Fruit fly (Drosophila melanogaster) whole organism, embryonic: ENCODE results near the gene dpr20.

Experiments used
- Aef1 ChIP-seq: fragments of 200-800 bp; sonication (Bioruptor generic); IDR thresholded peaks from 3 replicates; pipeline ENCODE4 v1.3.6; 2022; ENCODE audit warnings: missing biosample characterization, missing genetic modification characterization
- Awh ChIP-seq: fragments of 200-800 bp; sonication (Bioruptor generic); IDR thresholded peaks from 2 replicates; pipeline ENCODE4, ENCODE4 v1.3.6; 2022; ENCODE audit warnings: missing biosample characterization, missing genetic modification characterization
- Bgb ChIP-seq: fragments of 200-800 bp; sonication (Bioruptor generic); IDR thresholded peaks from 2 replicates; pipeline ENCODE4 v1.3.6; 2022; ENCODE audit warnings: missing biosample characterization, missing genetic modification characterization; ENCODE audit not compliant: partially characterized antibody
- Bteb2 ChIP-seq: fragments of 200-800 bp; sonication (Bioruptor generic); optimal IDR thresholded peaks from 2 replicates; lab custom pipeline; 2016; ENCODE audit warnings: missing biosample characterization, missing genetic modification characterization
- CG10366 ChIP-seq: fragments of 200-800 bp; sonication (Bioruptor generic); IDR thresholded peaks from 2 replicates; pipeline ENCODE4 v1.3.6; 2022; ENCODE audit warnings: missing biosample characterization, missing genetic modification characterization
- CG10462 ChIP-seq: fragments of 200-800 bp; sonication (Bioruptor generic); optimal IDR thresholded peaks from 2 replicates; lab custom pipeline; 2016; ENCODE audit warnings: missing biosample characterization, missing genetic modification characterization
- CG10543 ChIP-seq: fragments of 200-800 bp; sonication (Bioruptor generic); optimal IDR thresholded peaks from 3 replicates; lab custom pipeline; 2017; ENCODE audit warnings: missing biosample characterization, mild to moderate bottlenecking, missing genetic modification characterization, moderate library complexity
- CG12219 ChIP-seq: fragments of 200-800 bp; sonication (Bioruptor generic); optimal IDR thresholded peaks from 3 replicates; lab custom pipeline; 2018; ENCODE audit warnings: missing biosample characterization, mild to moderate bottlenecking, missing genetic modification characterization
- CG12659 ChIP-seq: fragments of 200-800 bp; sonication (Bioruptor generic); optimal IDR thresholded peaks from 3 replicates; lab custom pipeline; 2017; ENCODE audit warnings: mild to moderate bottlenecking, missing biosample characterization, missing genetic modification reagents, missing genetic modification characterization
- CG12769 ChIP-seq: fragments of 200-800 bp; sonication (Bioruptor generic); optimal IDR thresholded peaks from 2 replicates; lab custom pipeline; 2019; ENCODE audit warnings: missing biosample characterization, mild to moderate bottlenecking, missing genetic modification characterization, moderate library complexity
- CG13287 ChIP-seq: fragments of 200-800 bp; sonication (Bioruptor generic); IDR thresholded peaks from 2 replicates; pipeline ENCODE4 v1.3.6; 2022; ENCODE audit warnings: missing biosample characterization, missing genetic modification characterization; ENCODE audit not compliant: partially characterized antibody
- CG1603 ChIP-seq: fragments of 200-800 bp; sonication (Bioruptor generic); optimal IDR thresholded peaks from 2 replicates; lab custom pipeline; 2019; ENCODE audit warnings: missing biosample characterization, mild to moderate bottlenecking, missing genetic modification characterization, moderate library complexity
- CG16815 ChIP-seq: fragments of 200-800 bp; sonication (Bioruptor generic); optimal IDR thresholded peaks from 3 replicates; lab custom pipeline; 2017; ENCODE audit warnings: missing biosample characterization, mild to moderate bottlenecking, missing genetic modification characterization
- CG17829 ChIP-seq: fragments of 200-800 bp; optimal IDR thresholded peaks from 2 replicates; lab custom pipeline; 2019; ENCODE audit warnings: missing biosample characterization, mild to moderate bottlenecking, missing genetic modification characterization, moderate library complexity
- CG30020 ChIP-seq: fragments of 200-800 bp; optimal IDR thresholded peaks from 2 replicates; lab custom pipeline; 2019; ENCODE audit warnings: missing biosample characterization, mild to moderate bottlenecking, missing genetic modification characterization, moderate library complexity
- CG30431 ChIP-seq: fragments of 200-800 bp; sonication (Bioruptor generic); optimal IDR thresholded peaks from 2 replicates; lab custom pipeline; 2017; ENCODE audit warnings: missing biosample characterization, missing genetic modification characterization
- CG3281 ChIP-seq: fragments of 200-800 bp; sonication (Bioruptor generic); optimal IDR thresholded peaks from 3 replicates; lab custom pipeline; 2017; ENCODE audit warnings: missing biosample characterization, mild to moderate bottlenecking, missing genetic modification characterization
- CG33213 ChIP-seq: fragments of 200-800 bp; sonication (Bioruptor generic); optimal IDR thresholded peaks from 3 replicates; lab custom pipeline; 2016; ENCODE audit warnings: missing biosample characterization, missing genetic modification characterization
- CG34224 ChIP-seq: fragments of 200-800 bp; sonication (Bioruptor generic); IDR thresholded peaks from 3 replicates; pipeline ENCODE4 v1.3.6; 2022; ENCODE audit warnings: missing biosample characterization, missing genetic modification characterization; ENCODE audit not compliant: partially characterized antibody
- CG3847 ChIP-seq: fragments of 200-800 bp; sonication (Bioruptor generic); IDR thresholded peaks from 2 replicates; pipeline ENCODE4 v1.3.6; 2022; ENCODE audit warnings: missing biosample characterization, missing genetic modification characterization
- CG3995 ChIP-seq: fragments of 200-800 bp; sonication (Bioruptor generic); optimal IDR thresholded peaks from 3 replicates; lab custom pipeline; 2016; ENCODE audit warnings: missing biosample characterization, missing genetic modification characterization
- CG4328 ChIP-seq: fragments of 200-800 bp; sonication (Bioruptor generic); optimal IDR thresholded peaks from 3 replicates; lab custom pipeline; 2017; ENCODE audit warnings: missing biosample characterization, missing genetic modification reagents, missing genetic modification characterization
- CG43689 ChIP-seq: fragments of 200-800 bp; sonication (Bioruptor generic); IDR thresholded peaks from 2 replicates; pipeline ENCODE4 v1.3.6; 2022; ENCODE audit warnings: missing biosample characterization, missing genetic modification characterization
- CG4730 ChIP-seq: fragments of 200-800 bp; sonication (Bioruptor generic); IDR thresholded peaks from 2 replicates; pipeline ENCODE4 v1.3.6; 2022; ENCODE audit warnings: missing biosample characterization, missing genetic modification characterization
- CG7987 ChIP-seq: fragments of 200-800 bp; sonication (Bioruptor generic); optimal IDR thresholded peaks from 2 replicates; lab custom pipeline; 2018; ENCODE audit warnings: missing biosample characterization, mild to moderate bottlenecking, missing genetic modification characterization, moderate library complexity
- Camta ChIP-seq: fragments of 200-800 bp; sonication (Bioruptor generic); optimal IDR thresholded peaks from 2 replicates; lab custom pipeline; 2016; ENCODE audit warnings: missing biosample characterization, missing genetic modification characterization
- Doc2 ChIP-seq: fragments of 200-800 bp; sonication (Bioruptor generic); IDR thresholded peaks from 2 replicates; pipeline ENCODE4 v1.3.6; 2022; ENCODE audit warnings: missing biosample characterization, missing genetic modification characterization
- Fer2 ChIP-seq: fragments of 200-800 bp; sonication (Bioruptor generic); optimal IDR thresholded peaks from 2 replicates; lab custom pipeline; 2018; ENCODE audit warnings: missing biosample characterization, mild to moderate bottlenecking, missing genetic modification characterization, moderate library complexity
- HLHmδ ChIP-seq: fragments of 200-800 bp; sonication (Bioruptor generic); optimal IDR thresholded peaks from 2 replicates; lab custom pipeline; 2018; ENCODE audit warnings: missing biosample characterization, mild to moderate bottlenecking, missing genetic modification characterization, moderate library complexity
- Hand ChIP-seq: fragments of 200-800 bp; sonication (Bioruptor generic); optimal IDR thresholded peaks from 2 replicates; lab custom pipeline; 2017; ENCODE audit warnings: mild to moderate bottlenecking, missing biosample characterization, missing genetic modification reagents, missing genetic modification characterization
- Hr3 ChIP-seq: fragments of 200-800 bp; sonication (Bioruptor generic); optimal IDR thresholded peaks from 3 replicates; lab custom pipeline; 2016; ENCODE audit warnings: missing biosample characterization, missing genetic modification characterization
- Kr ChIP-seq: fragments of 200-800 bp; sonication (Bioruptor generic); optimal IDR thresholded peaks from 2 replicates; lab custom pipeline; 2017; ENCODE audit warnings: missing biosample characterization, mild to moderate bottlenecking, missing genetic modification characterization
- Lhr ChIP-seq: fragments of 200-800 bp; sonication (Bioruptor generic); optimal IDR thresholded peaks from 3 replicates; lab custom pipeline; 2017; ENCODE audit warnings: mild to moderate bottlenecking, missing biosample characterization, missing genetic modification reagents, missing genetic modification characterization
- NK7.1 ChIP-seq: fragments of 200-800 bp; sonication (Bioruptor generic); optimal IDR thresholded peaks from 3 replicates; lab custom pipeline; 2016; ENCODE audit warnings: missing biosample characterization, missing genetic modification characterization
- Nf-YA ChIP-seq: fragments of 200-800 bp; sonication (Bioruptor generic); IDR thresholded peaks from 2 replicates; pipeline ENCODE4 v1.3.6; 2022; ENCODE audit warnings: missing biosample characterization, missing genetic modification characterization
- Sin3A ChIP-seq: fragments of >200 bp; optimal IDR thresholded peaks from 2 replicates; lab custom pipeline; 2018
- Sry-β ChIP-seq: fragments of 200-800 bp; sonication (Bioruptor generic); optimal IDR thresholded peaks from 2 replicates; lab custom pipeline; 2018; ENCODE audit warnings: missing biosample characterization, mild to moderate bottlenecking, missing genetic modification characterization, moderate library complexity
- bigmax ChIP-seq: fragments of 200-800 bp; sonication (Bioruptor generic); optimal IDR thresholded peaks from 2 replicates; lab custom pipeline; 2018; ENCODE audit warnings: missing biosample characterization, mild to moderate bottlenecking, missing genetic modification characterization
- btn ChIP-seq: fragments of 200-800 bp; sonication (Bioruptor generic); optimal IDR thresholded peaks from 2 replicates; lab custom pipeline; 2016; ENCODE audit warnings: missing biosample characterization, missing genetic modification characterization
- caup ChIP-seq: fragments of 200-800 bp; sonication (Bioruptor generic); optimal IDR thresholded peaks from 3 replicates; lab custom pipeline; 2017; ENCODE audit warnings: missing biosample characterization, mild to moderate bottlenecking, missing genetic modification characterization, moderate library complexity; ENCODE audit not compliant: severe bottlenecking
- ci ChIP-seq: fragments of 200-800 bp; sonication (Bioruptor generic); IDR thresholded peaks from 3 replicates; pipeline ENCODE4 v1.3.6; 2022; ENCODE audit warnings: missing biosample characterization, missing genetic modification characterization
- insv ChIP-seq, 2 experiments: fragments of 200-800 bp; sonication (Bioruptor generic); optimal IDR thresholded peaks; 3 replicates each; lab custom pipeline; 2016 to 2018; ENCODE audit warnings: missing biosample characterization in 2 of 2, missing genetic modification characterization in 2 of 2
- nerfin-1 ChIP-seq: fragments of 200-800 bp; sonication (Bioruptor generic); optimal IDR thresholded peaks from 3 replicates; lab custom pipeline; 2019; ENCODE audit warnings: missing biosample characterization, mild to moderate bottlenecking, missing genetic modification characterization, moderate library complexity
- odd ChIP-seq: fragments of 200-800 bp; sonication (Bioruptor generic); optimal IDR thresholded peaks from 2 replicates; lab custom pipeline; 2017; ENCODE audit warnings: missing biosample characterization, mild to moderate bottlenecking, missing genetic modification characterization
- p53 ChIP-seq: fragments of 200-800 bp; sonication (Bioruptor generic); optimal IDR thresholded peaks from 2 replicates; lab custom pipeline; 2016; ENCODE audit warnings: missing biosample characterization, missing genetic modification characterization
- pb ChIP-seq: fragments of 200-800 bp; sonication (Bioruptor generic); optimal IDR thresholded peaks from 3 replicates; lab custom pipeline; 2016; ENCODE audit warnings: missing biosample characterization, missing genetic modification characterization
- pita ChIP-seq: fragments of 200-800 bp; sonication (Bioruptor generic); optimal IDR thresholded peaks from 2 replicates; lab custom pipeline; 2017; ENCODE audit warnings: missing biosample characterization, mild to moderate bottlenecking, missing genetic modification characterization
- ranshi ChIP-seq: fragments of 200-800 bp; sonication (Bioruptor generic); IDR thresholded peaks from 2 replicates; pipeline ENCODE4 v1.3.6; 2022; ENCODE audit warnings: missing biosample characterization, missing genetic modification characterization
- schlank ChIP-seq: fragments of 200-800 bp; sonication (Bioruptor generic); optimal IDR thresholded peaks from 2 replicates; lab custom pipeline; 2018; ENCODE audit warnings: missing biosample characterization, mild to moderate bottlenecking, missing genetic modification characterization
- seq ChIP-seq: fragments of 200-800 bp; sonication (Bioruptor generic); IDR thresholded peaks from 2 replicates; pipeline ENCODE4 v1.3.6; 2022; ENCODE audit warnings: missing biosample characterization, missing genetic modification characterization

Gene dpr20

dm6 chr3L:895314-895980 lies 38.4 kb upstream of the dpr20 start, which contains the start of gene CG34056 (continued):
- TF ChIP-seq CG4328 (GFP tag; lab: Kevin White, UChicago) = peak; percentile 81
- TF ChIP-seq HLHmδ (GFP tag; lab: Kevin White, UChicago) = no peak
- no peak for TF ChIP-seq CG30020 (tag; lab: Kevin White, UChicago)
- no peak for TF ChIP-seq Bgb (GFP tag; lab: Robert Waterston, UW)
- peak; percentile 52 for TF ChIP-seq p53 (GFP tag; lab: Kevin White, UChicago)
- TF ChIP-seq CG12219 (GFP tag; lab: Kevin White, UChicago) = peak; percentile 80
- peak; percentile 93 for TF ChIP-seq CG3281
- peak; percentile 95 for TF ChIP-seq CG4730 (GFP tag; lab: Robert Waterston, UW)
- peak; percentile 86 for TF ChIP-seq CG12659 (GFP tag; lab: Kevin White, UChicago)
- TF ChIP-seq CG7987 (GFP tag; lab: Kevin White, UChicago) = peak; percentile 58
- peak; percentile 68 for TF ChIP-seq btn
- TF ChIP-seq Sry-β (GFP tag; lab: Kevin White, UChicago) = peak; percentile 49
- TF ChIP-seq Kr = no peak
- peak; percentile 94 for TF ChIP-seq CG12769 (tag; lab: Kevin White, UChicago)
- TF ChIP-seq ranshi = peak; percentile 95
- TF ChIP-seq NK7.1 (GFP tag; lab: Kevin White, UChicago) = peak; percentile 86
- TF ChIP-seq Sin3A = no peak
- TF ChIP-seq CG10366 (GFP tag; lab: Robert Waterston, UW) = peak; percentile 94
- TF ChIP-seq Aef1 (GFP tag; lab: Robert Waterston, UW) = peak; percentile 95
- TF ChIP-seq CG34224 (GFP tag; lab: Robert Waterston, UW) = no peak
- peak; percentile 68 for TF ChIP-seq CG3995 (GFP tag; lab: Kevin White, UChicago)
- TF ChIP-seq ci (GFP tag; lab: Robert Waterston, UW) = peak; percentile 98
- TF ChIP-seq CG10543 (GFP tag; lab: Kevin White, UChicago) = peak; percentile 20
- no peak for TF ChIP-seq CG13287 (GFP tag; lab: Robert Waterston, UW)
- peak; percentile 40 for TF ChIP-seq Hand (GFP tag; lab: Kevin White, UChicago)
- peak; percentile 97 for TF ChIP-seq Awh (GFP tag; lab: Robert Waterston, UW)
- TF ChIP-seq seq = peak; percentile 93
- peak; percentile 2 for TF ChIP-seq bigmax (GFP tag; lab: Kevin White, UChicago)
- peak; percentile 49 for TF ChIP-seq schlank (tag; lab: Kevin White, UChicago)
- no peak for TF ChIP-seq insv (GFP tag; optimal IDR thresholded peaks at IDR 0.05; lab: Kevin White, UChicago)
- TF ChIP-seq CG30431 (GFP tag; lab: Kevin White, UChicago) = peak; percentile 60
- TF ChIP-seq Lhr (GFP tag; lab: Kevin White, UChicago) = peak; percentile 44
- peak; percentile 82 for TF ChIP-seq CG43689 (GFP tag; lab: Robert Waterston, UW)
- peak; percentile 32 for TF ChIP-seq CG1603 (tag; lab: Kevin White, UChicago)
- peak; percentile 95 for TF ChIP-seq CG17829 (tag; lab: Kevin White, UChicago)
- TF ChIP-seq odd (GFP tag; lab: Kevin White, UChicago) = peak; percentile 76
- TF ChIP-seq Hr3 (GFP tag; lab: Kevin White, UChicago) = peak; percentile 79
- TF ChIP-seq CG16815 (GFP tag; lab: Kevin White, UChicago) = peak; percentile 55
- TF ChIP-seq CG33213 = peak; percentile 75
- TF ChIP-seq Camta (GFP tag; lab: Kevin White, UChicago) = peak; percentile 91
- TF ChIP-seq pita (GFP tag; lab: Kevin White, UChicago) = no peak
- TF ChIP-seq caup = peak; percentile 88
- peak; percentile 94 for TF ChIP-seq Nf-YA
- TF ChIP-seq Doc2 (GFP tag; lab: Robert Waterston, UW) = peak; percentile 82
- TF ChIP-seq pb (GFP tag; lab: Kevin White, UChicago) = peak; percentile 69
- peak; percentile 69 for TF ChIP-seq CG10462
- peak; percentile 85 for TF ChIP-seq CG3847
- peak; percentile 74 for TF ChIP-seq Bteb2 (GFP tag; lab: Kevin White, UChicago)
- peak; percentile 83 for TF ChIP-seq Fer2 (tag; lab: Kevin White, UChicago)
- peak; percentile 98 for TF ChIP-seq nerfin-1 (tag; lab: Kevin White, UChicago)
